Worm (Caenorhabditis elegans): ENCODE data around the gene spp-8.

ce11 chrIV:8529039-8529438, 47.6 kb downstream of the spp-8 start:
- TF ChIP-seq hmg-4 (GFP tag; optimal IDR thresholded peaks at IDR 0.05): no peak
- no peak for TF ChIP-seq flt-1 (GFP tag; IDR thresholded peaks at IDR 0.05)
- no peak for TF ChIP-seq sea-1 (GFP tag; conservative IDR thresholded peaks at IDR 0.05)
- TF ChIP-seq ama-1 (optimal IDR thresholded peaks at IDR 0.05): no peak
